Fruit fly (Drosophila melanogaster): ENCODE data around the gene CG13051.

- TF ChIP-seq CG9797 (GFP tag; optimal IDR thresholded peaks at IDR 0.05) (no peak), CG18599 (GFP tag; optimal IDR thresholded peaks at IDR 0.05) (no peak), CG32532 (GFP tag; IDR thresholded peaks at IDR 0.05) (no peak), CG5953 (GFP tag; IDR thresholded peaks at IDR 0.05) (no peak), CG1024 (GFP tag; IDR thresholded peaks at IDR 0.05) (no peak), so (GFP tag; IDR thresholded peaks at IDR 0.05) (no peak), Hsf (GFP tag; optimal IDR thresholded peaks at IDR 0.05) (no peak), ftz-f1 (GFP tag; optimal IDR thresholded peaks at IDR 0.05) (no peak), CG3407 (GFP tag; optimal IDR thresholded peaks at IDR 0.05) (no peak), CG7357 (GFP tag; IDR thresholded peaks at IDR 0.05) (no peak), eyg (GFP tag; optimal IDR thresholded peaks at IDR 0.05) (no peak), D19A (tag; optimal IDR thresholded peaks at IDR 0.05) (no peak), usp (GFP tag; optimal IDR thresholded peaks at IDR 0.05) (no peak)
These were observed 12.6 kb downstream of the CG13051 start, which contains the start of gene CG13055 for dm6 chr3L:16252255-16252654.

Data from whole organism, embryonic.